Worm (Caenorhabditis elegans) whole organism, late embryonic: ENCODE data around the gene dhhc-5.
A peak's percentile ranks its signal among the peaks of the same experiment; 100 is the strongest.

Experiments used
- C38D4.7 ChIP-seq: fragments of 200-800 bp; sonication (Bioruptor generic); optimal IDR thresholded peaks from 2 replicates; lab custom pipeline; 2018; ENCODE audit warnings: mild to moderate bottlenecking, missing genetic modification characterization, moderate library complexity, missing compliant biosample characterization
- K02D7.2 ChIP-seq: sonication (generic microtip); optimal IDR thresholded peaks from 2 replicates; lab custom pipeline; 2017; ENCODE audit warnings: mild to moderate bottlenecking, missing genetic modification characterization, missing compliant biosample characterization
- T23F11.4 ChIP-seq: fragments of 200-800 bp; sonication (Bioruptor generic); optimal IDR thresholded peaks from 2 replicates; lab custom pipeline; 2018; ENCODE audit warnings: mild to moderate bottlenecking, missing genetic modification characterization, missing compliant biosample characterization
- Y22D7AL.16 ChIP-seq: sonication (generic microtip); optimal IDR thresholded peaks from 2 replicates; lab custom pipeline; 2016; ENCODE audit warnings: missing genetic modification characterization, missing compliant biosample characterization
- ama-1 ChIP-seq: fragments of 150-350 bp; optimal IDR thresholded peaks from 2 replicates; lab custom pipeline; 2014
- ceh-14 ChIP-seq: sonication (generic microtip); optimal IDR thresholded peaks from 2 replicates; lab custom pipeline; 2016; ENCODE audit warnings: missing genotype, missing genetic modification characterization, missing compliant biosample characterization
- ceh-18 ChIP-seq: sonication (generic microtip); optimal IDR thresholded peaks from 2 replicates; lab custom pipeline; 2016; ENCODE audit warnings: missing genetic modification characterization, missing compliant biosample characterization
- ceh-19 ChIP-seq: fragments of 200-800 bp; sonication (Bioruptor generic); optimal IDR thresholded peaks from 2 replicates; lab custom pipeline; 2018; ENCODE audit warnings: mild to moderate bottlenecking, missing genetic modification characterization, missing compliant biosample characterization
- ceh-2 ChIP-seq: sonication (generic microtip); optimal IDR thresholded peaks from 2 replicates; lab custom pipeline; 2016; ENCODE audit warnings: missing genotype, missing genetic modification characterization, missing compliant biosample characterization
- ceh-22 ChIP-seq: sonication (generic microtip); optimal IDR thresholded peaks from 2 replicates; lab custom pipeline; 2017; ENCODE audit warnings: missing biosample characterization, missing genetic modification characterization
- ceh-31 ChIP-seq: sonication (generic microtip); optimal IDR thresholded peaks from 2 replicates; lab custom pipeline; 2016; ENCODE audit warnings: missing genetic modification characterization, missing compliant biosample characterization
- ceh-34 ChIP-seq: sonication (generic microtip); optimal IDR thresholded peaks from 2 replicates; lab custom pipeline; 2016; ENCODE audit warnings: mild to moderate bottlenecking, missing genetic modification characterization, missing compliant biosample characterization
- ceh-45 ChIP-seq: fragments of 200-800 bp; sonication (Bioruptor generic); IDR thresholded peaks from 2 replicates; pipeline ENCODE4 v1.3.6; 2022; ENCODE audit warnings: missing genetic modification reagents, missing genetic modification characterization, missing compliant biosample characterization
- ceh-48 ChIP-seq: sonication (generic microtip); optimal IDR thresholded peaks from 2 replicates; lab custom pipeline; 2016; ENCODE audit warnings: missing genetic modification characterization, inconsistent platforms, missing compliant biosample characterization
- ceh-6 ChIP-seq: fragments of 200-800 bp; sonication (Bioruptor generic); optimal IDR thresholded peaks from 2 replicates; lab custom pipeline; 2018; ENCODE audit warnings: mild to moderate bottlenecking, missing genetic modification characterization, missing compliant biosample characterization
- dve-1 ChIP-seq: sonication (generic microtip); optimal IDR thresholded peaks from 2 replicates; lab custom pipeline; 2017; ENCODE audit warnings: antibody characterized with exemption, mild to moderate bottlenecking, missing genetic modification characterization, missing compliant biosample characterization
- elt-2 ChIP-seq: sonication (generic microtip); optimal IDR thresholded peaks from 2 replicates; lab custom pipeline; 2016; ENCODE audit warnings: missing genetic modification reagents, missing genetic modification characterization, missing compliant biosample characterization
- ets-4 ChIP-seq: sonication (generic microtip); optimal IDR thresholded peaks from 2 replicates; lab custom pipeline; 2016; ENCODE audit warnings: missing genetic modification characterization, missing compliant biosample characterization
- eyg-1 ChIP-seq: sonication (generic microtip); optimal IDR thresholded peaks from 2 replicates; lab custom pipeline; 2016; ENCODE audit warnings: missing genotype, missing genetic modification characterization, missing compliant biosample characterization
- fkh-10 ChIP-seq: fragments of 150-350 bp; optimal IDR thresholded peaks from 2 replicates; lab custom pipeline; 2014; ENCODE audit warnings: missing biosample characterization, missing genetic modification reagents, missing genetic modification characterization
- hlh-15 ChIP-seq: sonication (generic microtip); optimal IDR thresholded peaks from 2 replicates; lab custom pipeline; 2016; ENCODE audit warnings: missing genetic modification characterization, missing compliant biosample characterization
- hlh-30 ChIP-seq: sonication (generic microtip); optimal IDR thresholded peaks from 2 replicates; lab custom pipeline; 2017; ENCODE audit warnings: antibody characterized with exemption, missing genetic modification characterization, missing compliant biosample characterization; ENCODE audit not compliant: insufficient read depth
- hlh-6 ChIP-seq: sonication (generic microtip); optimal IDR thresholded peaks from 2 replicates; lab custom pipeline; 2016; ENCODE audit warnings: missing genotype, missing genetic modification characterization, missing compliant biosample characterization
- hlh-8 ChIP-seq: sonication (generic microtip); optimal IDR thresholded peaks from 2 replicates; lab custom pipeline; 2016; ENCODE audit warnings: missing genotype, missing genetic modification characterization, missing compliant biosample characterization
- lim-6 ChIP-seq: sonication (generic microtip); optimal IDR thresholded peaks from 2 replicates; lab custom pipeline; 2016; ENCODE audit warnings: missing genetic modification characterization, missing compliant biosample characterization
- lin-11 ChIP-seq: fragments of 200-800 bp; sonication (Bioruptor generic); optimal IDR thresholded peaks from 2 replicates; lab custom pipeline; 2018; ENCODE audit warnings: mild to moderate bottlenecking, missing genetic modification characterization, missing compliant biosample characterization
- madf-2 ChIP-seq: sonication (generic microtip); optimal IDR thresholded peaks from 2 replicates; lab custom pipeline; 2017; ENCODE audit warnings: missing genetic modification characterization, missing compliant biosample characterization
- mec-3 ChIP-seq: sonication (generic microtip); optimal IDR thresholded peaks from 2 replicates; lab custom pipeline; 2016; ENCODE audit warnings: borderline replicate concordance, missing genetic modification characterization, missing compliant biosample characterization
- nfya-1 ChIP-seq: sonication (generic microtip); optimal IDR thresholded peaks from 2 replicates; lab custom pipeline; 2017; ENCODE audit warnings: missing genetic modification characterization, mild to moderate bottlenecking, missing compliant biosample characterization, antibody characterized with exemption, moderate library complexity
- nhr-11 ChIP-seq: fragments of 150-350 bp; optimal IDR thresholded peaks from 2 replicates; lab custom pipeline; 2014; ENCODE audit warnings: missing biosample characterization, missing genetic modification characterization
- nhr-232 ChIP-seq: sonication (generic microtip); optimal IDR thresholded peaks from 2 replicates; lab custom pipeline; 2016; ENCODE audit warnings: missing genetic modification characterization, missing compliant biosample characterization
- odd-2 ChIP-seq: sonication (generic microtip); optimal IDR thresholded peaks from 2 replicates; lab custom pipeline; 2017; ENCODE audit warnings: antibody characterized with exemption, mild to moderate bottlenecking, missing genetic modification characterization, missing compliant biosample characterization
- pag-3 ChIP-seq: sonication (generic microtip); optimal IDR thresholded peaks from 2 replicates; lab custom pipeline; 2016; ENCODE audit warnings: missing compliant biosample characterization, missing genetic modification characterization, borderline replicate concordance
- pat-9 ChIP-seq: fragments of 200-800 bp; sonication (Bioruptor generic); optimal IDR thresholded peaks from 2 replicates; lab custom pipeline; 2018; ENCODE audit warnings: mild to moderate bottlenecking, missing genetic modification characterization, moderate library complexity, missing compliant biosample characterization
- pha-4 ChIP-seq: fragments of 150-350 bp; optimal IDR thresholded peaks from 2 replicates; lab custom pipeline; 2018; ENCODE audit warnings: missing biosample characterization, missing genetic modification reagents, missing genetic modification characterization
- pqm-1 ChIP-seq: sonication (generic microtip); optimal IDR thresholded peaks from 2 replicates; lab custom pipeline; 2016; ENCODE audit warnings: missing genetic modification characterization, missing compliant biosample characterization
- pros-1 ChIP-seq: fragments of 150-350 bp; optimal IDR thresholded peaks from 2 replicates; lab custom pipeline; 2014; ENCODE audit warnings: missing biosample characterization, missing genetic modification reagents, missing genetic modification characterization
- sdc-2 ChIP-seq: sonication (generic microtip); optimal IDR thresholded peaks from 2 replicates; lab custom pipeline; 2016; ENCODE audit warnings: missing genotype, missing genetic modification characterization, missing compliant biosample characterization
- sox-2 ChIP-seq: fragments of 200-800 bp; sonication (Bioruptor generic); IDR thresholded peaks from 2 replicates; pipeline ENCODE4 v1.3.6; 2022; ENCODE audit warnings: missing genetic modification reagents, missing genetic modification characterization, missing compliant biosample characterization
- sox-4 ChIP-seq: sonication (generic microtip); optimal IDR thresholded peaks from 2 replicates; lab custom pipeline; 2017; ENCODE audit warnings: mild to moderate bottlenecking, missing genetic modification characterization, inconsistent platforms, missing compliant biosample characterization
- tbx-2 ChIP-seq: sonication (generic microtip); optimal IDR thresholded peaks from 2 replicates; lab custom pipeline; 2016; ENCODE audit warnings: missing genetic modification characterization, missing compliant biosample characterization
- tbx-7 ChIP-seq: sonication (generic microtip); optimal IDR thresholded peaks from 2 replicates; lab custom pipeline; 2016; ENCODE audit warnings: missing genotype, missing genetic modification characterization, missing compliant biosample characterization
- unc-3 ChIP-seq, 2 experiments: fragments of 200-800 bp in 1 of 2; sonication (Bioruptor generic) in 1 of 2; sonication (generic microtip) in 1 of 2; conservative IDR thresholded peaks in 1 of 2; optimal IDR thresholded peaks in 1 of 2; 2 replicates each; pipeline versions ENCODE4 v1.3.6 to Lab custom; 2016 to 2022; ENCODE audit warnings: missing compliant biosample characterization in 2 of 2, missing genetic modification characterization in 2 of 2, missing genetic modification reagents in 1 of 2
- unc-42 ChIP-seq: sonication (generic microtip); optimal IDR thresholded peaks from 2 replicates; lab custom pipeline; 2016; ENCODE audit warnings: missing genotype, missing genetic modification characterization, missing compliant biosample characterization
- unc-55 ChIP-seq: sonication (generic microtip); optimal IDR thresholded peaks from 2 replicates; lab custom pipeline; 2017; ENCODE audit warnings: missing biosample characterization, missing genetic modification reagents, missing genetic modification characterization
- unc-86 ChIP-seq: sonication (generic microtip); optimal IDR thresholded peaks from 2 replicates; lab custom pipeline; 2016; ENCODE audit warnings: missing genetic modification characterization, missing compliant biosample characterization

The dhhc-5 gene

ce11 chrIII:6848654-6849204 is at the start of gene dhhc-5:
Gene dhhc-5, minus strand, starts transcription at chrIII:6849059.
- TF ChIP-seq ceh-6 (GFP tag; lab: Kevin White, UChicago) = no peak
- peak; percentile 0 for TF ChIP-seq hlh-30 (tag; lab: Kevin White, UChicago)
- no peak for TF ChIP-seq unc-86

- TF ChIP-seq unc-42 (tag; lab: Kevin White, UChicago) (no peak), unc-86 (no peak), pha-4 (tag; lab: Kevin White, UChicago) (no peak), ceh-22 (tag; lab: Kevin White, UChicago) (no peak), hlh-30 (tag; lab: Kevin White, UChicago) (no peak), ceh-48 (tag; lab: Kevin White, UChicago) (no peak), hlh-6 (tag; lab: Kevin White, UChicago) (no peak), unc-3 (GFP tag; conservative IDR thresholded peaks at IDR 0.05; lab: Robert Waterston, UW) (no peak), unc-3 (tag; optimal IDR thresholded peaks at IDR 0.05; lab: Kevin White, UChicago) (no peak), ama-1 (lab: Kevin White, UChicago) (no peak)
- TF ChIP-seq, all 69 proteins: peak for 0
Measured at ce11 chrIII:6898518-6898917, 49.7 kb upstream of the dhhc-5 start.

ce11 chrIII:6897587-6898064 is 48.8 kb upstream of the dhhc-5 start, which contains the start of gene T07E3.4:
Gene T07E3.4, plus strand, starts transcription at chrIII:6898014.
- TF ChIP-seq nfya-1 (peak; percentile 38), C38D4.7 (GFP tag; lab: Kevin White, UChicago) (no peak), hlh-15 (tag; lab: Kevin White, UChicago) (no peak), tbx-2 (tag; lab: Kevin White, UChicago) (no peak), madf-2 (no peak), nhr-11 (tag; lab: Kevin White, UChicago) (no peak), pros-1 (no peak), pag-3 (tag; lab: Kevin White, UChicago) (no peak), dve-1 (tag; lab: Kevin White, UChicago) (peak; percentile 24), ceh-2 (tag; lab: Kevin White, UChicago) (no peak), odd-2 (tag; lab: Kevin White, UChicago) (no peak), K02D7.2 (tag; lab: Kevin White, UChicago) (no peak), ceh-19 (GFP tag; lab: Kevin White, UChicago) (no peak), Y22D7AL.16 (tag; lab: Kevin White, UChicago) (no peak), lim-6 (tag; lab: Kevin White, UChicago) (no peak), pat-9 (tag; lab: Kevin White, UChicago) (no peak), tbx-7 (tag; lab: Kevin White, UChicago) (no peak), T23F11.4 (no peak), lin-11 (tag; lab: Kevin White, UChicago) (no peak), ceh-45 (GFP tag; lab: Robert Waterston, UW) (no peak), ceh-18 (peak; percentile 28), ceh-34 (tag; lab: Kevin White, UChicago) (no peak), elt-2 (tag; lab: Kevin White, UChicago) (no peak), mec-3 (tag; lab: Kevin White, UChicago) (no peak), fkh-10 (GFP tag; lab: Kevin White, UChicago) (no peak), hlh-6 (tag; lab: Kevin White, UChicago) (no peak), ets-4 (tag; lab: Kevin White, UChicago) (no peak), unc-3 (GFP tag; conservative IDR thresholded peaks at IDR 0.05; lab: Robert Waterston, UW) (no peak), unc-3 (tag; optimal IDR thresholded peaks at IDR 0.05; lab: Kevin White, UChicago) (no peak), ceh-31 (tag; lab: Kevin White, UChicago) (no peak), unc-42 (tag; lab: Kevin White, UChicago) (peak; percentile 35), eyg-1 (tag; lab: Kevin White, UChicago) (no peak), unc-55 (peak; percentile 77), ceh-6 (GFP tag; lab: Kevin White, UChicago) (no peak), pha-4 (tag; lab: Kevin White, UChicago) (no peak), unc-86 (no peak), sox-4 (no peak), sox-2 (GFP tag; lab: Robert Waterston, UW) (no peak), ceh-14 (tag; lab: Kevin White, UChicago) (no peak), nhr-232 (no peak), sdc-2 (no peak), pqm-1 (tag; lab: Kevin White, UChicago) (no peak), hlh-8 (no peak), ceh-22 (tag; lab: Kevin White, UChicago) (no peak)
